Fruit fly (Drosophila melanogaster) whole organism, embryonic: ENCODE results near the gene Zpr1.

Experiments used
- CG18262 ChIP-seq: fragments of 200-800 bp; optimal IDR thresholded peaks from 3 replicates; lab custom pipeline; 2019; ENCODE audit warnings: missing biosample characterization, mild to moderate bottlenecking, missing genetic modification characterization, moderate library complexity
- CG2678 ChIP-seq: fragments of 200-800 bp; sonication (Bioruptor generic); optimal IDR thresholded peaks from 3 replicates; lab custom pipeline; 2019; ENCODE audit warnings: missing biosample characterization, mild to moderate bottlenecking, missing genetic modification characterization, moderate library complexity
- Camta ChIP-seq: fragments of 200-800 bp; sonication (Bioruptor generic); optimal IDR thresholded peaks from 2 replicates; lab custom pipeline; 2016; ENCODE audit warnings: missing biosample characterization, missing genetic modification characterization
- az2 ChIP-seq: fragments of 200-800 bp; sonication (Bioruptor generic); optimal IDR thresholded peaks from 3 replicates; lab custom pipeline; 2016; ENCODE audit warnings: missing biosample characterization, missing genetic modification characterization
- bowl ChIP-seq: fragments of 200-800 bp; sonication (Bioruptor generic); IDR thresholded peaks from 2 replicates; pipeline ENCODE4 v1.3.6; 2022; ENCODE audit warnings: missing biosample characterization, missing genetic modification characterization
- cg ChIP-seq: fragments of 200-800 bp; sonication (Bioruptor generic); optimal IDR thresholded peaks from 3 replicates; lab custom pipeline; 2019; ENCODE audit warnings: missing biosample characterization, mild to moderate bottlenecking, missing genetic modification characterization, moderate library complexity
- h ChIP-seq: fragments of >200 bp; optimal IDR thresholded peaks from 2 replicates; lab custom pipeline; 2017
- usp ChIP-seq: fragments of >200 bp; optimal IDR thresholded peaks from 2 replicates; lab custom pipeline; 2017; ENCODE audit warnings: missing biosample characterization, missing genetic modification characterization
- zfh2 ChIP-seq: fragments of 200-800 bp; sonication (Bioruptor generic); optimal IDR thresholded peaks from 2 replicates; lab custom pipeline; 2016; ENCODE audit warnings: missing biosample characterization, missing genetic modification characterization

- no peak for TF ChIP-seq CG2678 (tag; lab: Kevin White, UChicago)
- TF ChIP-seq cg (GFP tag; lab: Kevin White, UChicago) = no peak
- no peak for TF ChIP-seq usp (GFP tag; lab: Kevin White, UChicago)
- no peak for TF ChIP-seq CG18262 (tag; lab: Kevin White, UChicago)
- TF ChIP-seq Camta = no peak
- no peak for TF ChIP-seq bowl (GFP tag; lab: Robert Waterston, UW)
- no peak for TF ChIP-seq az2 (GFP tag; lab: Kevin White, UChicago)
- TF ChIP-seq h (lab: Kevin White, UChicago) = no peak
- TF ChIP-seq zfh2 (GFP tag; lab: Kevin White, UChicago) = no peak
These were observed at the start of gene Zpr1, which contains the start of gene CG44532 for dm6 chrX:9161912-9162311.
